Fruit fly (Drosophila melanogaster) ovary, adult (tissue): Measurements from ENCODE around the gene frc.

Experiments used
- CG17801 ChIP-seq: fragments of 200-800 bp; optimal IDR thresholded peaks from 2 replicates; lab custom pipeline; 2019; ENCODE audit warnings: missing biosample characterization, mild to moderate bottlenecking, missing genetic modification characterization, moderate library complexity; ENCODE audit not compliant: partially characterized antibody

The frc gene

DNA sequence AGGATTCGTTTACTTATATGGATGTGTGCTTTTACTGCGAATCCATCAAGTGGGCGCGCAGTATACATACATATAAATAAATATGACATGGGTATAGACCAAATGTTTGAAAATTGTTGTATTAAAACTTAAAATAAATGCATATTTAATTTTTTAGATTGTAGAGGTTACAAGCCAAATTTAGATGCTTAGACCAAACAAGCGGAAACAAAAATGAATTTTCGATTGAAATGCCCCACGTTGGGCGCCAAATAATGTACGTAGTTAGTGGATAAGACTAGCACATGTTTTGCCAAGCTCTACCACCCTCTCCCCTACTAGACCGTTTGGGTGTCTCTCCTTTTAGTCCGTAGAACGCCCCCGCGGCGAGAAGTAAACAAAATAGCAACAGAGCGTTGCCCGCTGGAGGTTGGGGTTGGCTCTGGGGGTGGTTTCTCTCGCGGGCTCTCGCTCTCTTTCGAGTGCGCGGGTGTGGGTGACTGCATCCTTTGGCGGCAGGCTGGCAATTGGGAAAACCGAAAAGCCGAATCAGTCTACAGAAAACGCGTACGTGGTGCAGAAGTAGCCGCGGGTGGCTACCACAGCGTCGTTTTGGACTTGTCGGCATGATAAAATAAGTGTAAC, 6.0 kb upstream of the frc start, which contains the start of gene CG18265:
Gene CG18265 (plus strand): TSS at position 530 of the 624 bp plus-strand sequence.
- no peak for TF ChIP-seq CG17801

DNA sequence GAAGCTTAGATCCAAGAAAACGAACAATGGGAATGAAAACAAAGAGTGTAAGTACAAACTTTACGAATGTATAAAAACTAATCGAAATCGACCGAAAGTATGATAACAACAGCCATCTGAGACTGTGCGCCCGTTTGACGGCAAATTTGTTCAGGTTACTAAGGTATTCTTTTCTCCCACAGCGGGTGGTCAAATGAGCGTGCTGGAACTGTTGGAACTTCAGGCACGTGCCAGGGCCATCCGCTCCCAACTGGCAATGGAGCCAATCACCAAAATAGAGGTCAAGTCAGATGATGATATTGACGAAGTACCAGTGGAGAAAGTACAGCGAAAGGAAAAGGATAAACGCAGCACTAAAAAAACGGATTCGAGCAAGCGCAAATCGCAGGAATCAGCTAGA, 3.3 kb upstream of the frc start, which contains the start of gene CG12229:
Gene CG12229 (minus strand): TSS at position 101 of the 400 bp plus-strand sequence.
- no peak for TF ChIP-seq CG17801

DNA sequence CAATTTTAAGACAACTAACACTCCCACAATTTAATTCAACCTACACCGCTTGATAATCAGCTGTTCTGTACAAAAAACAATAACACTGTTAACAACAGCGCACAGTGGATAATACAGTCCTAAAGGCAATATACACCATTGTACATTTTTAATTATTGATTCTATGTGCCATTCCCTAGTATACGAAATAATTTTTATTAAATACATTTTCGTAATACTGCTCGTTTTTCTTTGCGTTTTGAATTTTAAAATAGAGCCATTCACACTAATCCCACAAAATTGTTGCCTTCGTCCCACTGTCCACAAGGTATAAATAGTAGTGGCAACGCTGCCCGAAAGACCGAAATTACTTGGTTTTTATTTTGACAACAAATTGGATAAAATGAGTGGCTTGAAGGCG, 565 bp upstream of the frc start, which contains the start of the genes Coq4 and CG32176:
Gene Coq4 (minus strand): TSS at position 67 of the 400 bp plus-strand sequence.
Gene CG32176 (plus strand): TSS at position 314 of the 400 bp plus-strand sequence.
- peak; percentile 92 for TF ChIP-seq CG17801

DNA sequence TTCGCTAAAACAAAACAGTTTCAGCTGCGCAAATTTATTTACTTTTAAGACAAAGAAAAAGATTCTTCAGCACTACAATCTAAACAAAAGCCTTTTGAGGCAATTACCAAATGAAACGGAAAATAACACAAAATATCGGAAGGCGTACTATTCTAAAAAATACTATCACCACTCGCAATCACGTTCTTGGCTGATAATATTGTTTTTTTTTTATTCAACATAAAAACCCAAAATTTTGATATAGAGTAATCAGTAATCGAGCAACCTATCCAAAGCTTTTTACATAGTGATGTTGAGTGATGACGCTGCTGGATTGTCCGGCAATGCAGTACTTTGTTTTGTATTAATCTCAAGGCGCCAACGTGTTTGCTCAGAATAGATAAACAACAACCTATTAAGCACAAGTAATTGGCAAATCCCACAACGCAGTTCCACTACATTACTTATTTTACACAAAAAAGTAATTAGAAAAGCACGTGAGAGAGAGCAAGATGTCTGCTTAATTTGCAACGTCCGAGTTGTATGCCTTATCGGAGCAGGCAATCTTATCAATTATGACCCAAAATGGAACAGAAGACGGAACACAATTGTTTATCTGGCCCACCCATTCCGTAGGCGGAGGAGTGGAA, 1.9 kb downstream of the frc start:
- no peak for TF ChIP-seq CG17801

DNA sequence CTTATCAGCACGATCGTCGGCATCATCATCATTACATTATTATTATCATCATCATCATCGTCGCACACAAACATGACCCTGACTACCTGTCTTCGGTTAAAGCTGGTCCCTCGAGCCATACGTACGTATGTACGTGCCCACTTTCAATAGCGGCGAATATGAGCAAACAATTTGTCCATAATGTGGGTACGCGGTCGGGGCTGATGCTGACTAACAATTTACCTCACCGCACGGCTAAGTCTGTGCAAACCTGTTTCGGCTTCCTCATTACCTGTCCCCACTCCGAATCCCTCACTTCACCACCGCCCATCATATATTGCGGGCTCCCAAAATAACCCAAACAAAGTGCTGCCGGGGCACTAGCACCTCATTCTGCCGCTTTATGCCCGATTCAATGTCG, 2.6 kb downstream of the frc start:
- TF ChIP-seq CG17801 = no peak

DNA sequence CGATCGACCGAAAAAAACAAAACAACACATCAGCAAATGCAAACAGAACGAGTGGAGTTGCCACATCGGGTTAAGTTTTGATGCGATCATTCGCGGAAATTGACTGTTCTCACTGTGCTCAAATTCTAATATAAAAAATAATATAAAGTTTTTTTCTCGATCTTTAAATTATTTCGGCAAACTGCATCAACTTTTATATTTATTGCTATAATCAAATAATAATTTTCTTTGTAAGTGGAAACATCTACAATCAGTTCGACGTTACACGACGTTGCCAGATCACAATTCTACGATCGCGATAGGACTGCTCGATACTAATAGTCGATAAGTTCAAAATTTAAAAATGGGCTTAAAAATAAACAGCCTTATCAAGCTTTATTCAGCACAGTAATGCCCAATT, 4.2 kb downstream of the frc start, which contains the start of gene Gorab:
Gene Gorab (minus strand): TSS at position 58 of the 400 bp plus-strand sequence.
- TF ChIP-seq CG17801 = peak; percentile 74

DNA sequence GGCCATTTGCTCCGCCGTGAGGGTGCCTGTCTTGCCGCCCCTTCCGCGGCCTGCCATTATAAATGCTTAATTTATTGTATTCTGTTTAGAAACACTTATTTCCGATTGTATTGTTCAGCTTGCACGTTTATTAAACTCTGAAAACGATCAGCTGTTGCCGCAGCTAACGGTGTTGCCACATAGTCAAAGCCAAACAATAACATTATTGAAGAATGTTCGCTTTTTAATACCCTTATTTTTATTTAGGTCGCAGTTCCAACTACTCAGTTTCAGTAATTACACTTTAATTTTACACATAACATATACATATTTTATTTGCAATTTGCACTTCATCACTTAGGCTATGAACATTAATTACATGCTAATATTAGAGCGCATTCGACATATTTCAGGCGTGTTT, 6.0 kb downstream of the frc start, which contains the start of gene Polr3G:
Gene Polr3G (minus strand): TSS at position 118 of the 400 bp plus-strand sequence.
- TF ChIP-seq CG17801 = peak; percentile 18

DNA sequence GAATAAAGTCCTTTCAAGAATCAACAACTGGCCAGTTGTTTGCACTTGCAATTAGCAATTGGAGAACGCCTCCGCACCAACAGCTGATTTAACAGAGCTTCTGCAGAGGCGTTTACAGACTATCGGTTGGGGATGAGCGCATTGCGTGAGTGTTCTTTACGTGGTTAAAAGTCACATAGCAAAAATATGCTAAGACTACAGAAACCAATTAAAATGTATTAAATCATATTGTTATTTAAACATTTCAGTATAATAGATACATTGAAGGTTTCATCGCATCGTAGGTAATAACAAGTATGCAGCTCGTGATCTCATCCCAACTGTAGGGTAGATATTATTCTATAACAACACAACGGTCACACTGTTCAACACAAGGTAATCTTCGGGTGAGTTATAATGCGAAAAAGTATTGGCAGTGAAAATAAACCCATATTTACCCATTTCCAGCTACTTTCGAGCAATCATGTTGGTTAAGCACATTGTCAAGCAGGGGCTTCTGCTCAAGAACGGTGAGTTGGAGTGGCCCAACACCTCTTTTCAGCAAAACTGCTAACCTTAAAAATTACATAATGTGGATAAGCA, 7.8 kb downstream of the frc start, which contains the start of the genes Sec3 and COX7B:
Gene Sec3 (minus strand): TSS at position 86 of the 582 bp plus-strand sequence.
Gene COX7B (plus strand): TSS at position 346 of the 582 bp plus-strand sequence.
- peak; percentile 84 for TF ChIP-seq CG17801

DNA sequence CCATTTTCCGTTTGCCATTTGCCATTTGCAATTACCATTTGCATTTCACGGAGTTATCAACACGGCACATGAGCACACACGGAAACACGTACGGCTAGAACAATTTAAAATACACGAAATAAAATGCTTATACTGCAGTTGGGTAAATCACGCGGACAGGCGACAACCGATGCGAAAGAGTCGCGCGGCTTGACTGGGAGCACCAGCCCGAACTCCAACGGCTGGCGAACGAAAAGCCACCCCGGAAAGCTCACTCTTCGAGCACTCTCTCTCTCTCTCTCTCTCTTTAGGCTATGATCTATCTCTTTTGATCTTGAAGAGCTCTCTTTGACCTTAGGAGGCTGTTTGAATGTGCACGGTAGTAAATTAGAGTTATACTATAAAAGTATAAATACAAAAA, 11.7 kb downstream of the frc start, which contains the start of gene blot:
Gene blot (minus strand): TSS at position 196 of the 400 bp plus-strand sequence.
- TF ChIP-seq CG17801 = peak; percentile 54

DNA sequence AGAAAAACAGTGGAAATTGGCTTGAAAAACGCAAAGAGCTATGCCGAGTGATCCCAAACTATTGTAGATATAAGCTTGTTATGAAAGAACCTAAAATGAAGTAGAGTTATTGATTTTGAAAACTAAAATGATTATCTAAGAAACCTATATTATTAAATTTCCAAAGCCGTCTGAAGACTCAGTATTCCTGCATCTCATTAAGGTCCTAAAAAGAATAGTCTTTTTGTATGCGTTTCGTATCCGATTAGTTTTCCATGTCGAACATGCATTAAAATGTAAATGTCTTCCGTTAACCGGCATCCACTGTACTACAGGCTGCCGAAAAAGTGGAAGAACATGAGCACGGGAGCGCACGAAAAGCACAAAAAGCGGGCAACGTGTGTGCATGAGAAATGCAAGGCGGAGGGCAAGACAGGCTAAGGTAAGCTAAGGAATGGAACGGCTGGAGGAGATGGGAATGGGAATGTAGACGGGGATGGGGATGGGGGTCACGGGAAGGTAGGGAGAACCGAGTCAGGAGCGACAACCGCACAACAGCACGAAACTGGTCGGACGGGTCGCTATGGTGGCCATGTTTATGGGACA, 12.3 kb downstream of the frc start:
- peak; percentile 22 for TF ChIP-seq CG17801

DNA sequence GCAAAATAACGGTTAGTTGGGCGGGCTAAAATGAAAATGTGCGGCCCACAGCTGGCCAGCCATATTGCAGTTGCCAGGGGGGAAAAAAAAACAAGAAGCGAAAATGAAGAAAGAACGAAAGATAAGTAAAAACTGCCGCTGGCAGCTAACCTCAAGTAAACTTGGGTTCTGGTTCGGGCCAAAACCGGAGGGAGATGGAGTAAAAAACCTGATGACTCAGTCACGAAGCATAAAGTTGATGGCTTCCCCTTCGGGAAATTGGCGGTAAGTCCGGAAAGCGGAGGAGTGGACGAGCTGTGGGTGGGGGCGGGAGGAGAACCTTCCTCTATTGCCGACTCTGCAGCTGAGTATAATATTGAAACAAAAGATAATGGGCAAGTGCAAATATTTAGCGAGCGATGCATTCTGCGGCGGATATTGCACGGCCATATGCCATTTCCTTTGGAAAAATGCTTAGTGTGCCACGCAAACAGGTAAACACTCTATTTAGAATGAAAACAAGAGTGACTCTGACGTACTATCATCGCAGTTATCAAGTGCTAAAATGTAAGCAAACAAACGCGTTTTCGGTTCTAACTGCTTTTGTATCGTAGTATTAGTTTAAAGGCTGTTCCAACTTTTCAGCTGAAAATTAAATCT, 13.8 kb downstream of the frc start:
- TF ChIP-seq CG17801 = no peak

DNA sequence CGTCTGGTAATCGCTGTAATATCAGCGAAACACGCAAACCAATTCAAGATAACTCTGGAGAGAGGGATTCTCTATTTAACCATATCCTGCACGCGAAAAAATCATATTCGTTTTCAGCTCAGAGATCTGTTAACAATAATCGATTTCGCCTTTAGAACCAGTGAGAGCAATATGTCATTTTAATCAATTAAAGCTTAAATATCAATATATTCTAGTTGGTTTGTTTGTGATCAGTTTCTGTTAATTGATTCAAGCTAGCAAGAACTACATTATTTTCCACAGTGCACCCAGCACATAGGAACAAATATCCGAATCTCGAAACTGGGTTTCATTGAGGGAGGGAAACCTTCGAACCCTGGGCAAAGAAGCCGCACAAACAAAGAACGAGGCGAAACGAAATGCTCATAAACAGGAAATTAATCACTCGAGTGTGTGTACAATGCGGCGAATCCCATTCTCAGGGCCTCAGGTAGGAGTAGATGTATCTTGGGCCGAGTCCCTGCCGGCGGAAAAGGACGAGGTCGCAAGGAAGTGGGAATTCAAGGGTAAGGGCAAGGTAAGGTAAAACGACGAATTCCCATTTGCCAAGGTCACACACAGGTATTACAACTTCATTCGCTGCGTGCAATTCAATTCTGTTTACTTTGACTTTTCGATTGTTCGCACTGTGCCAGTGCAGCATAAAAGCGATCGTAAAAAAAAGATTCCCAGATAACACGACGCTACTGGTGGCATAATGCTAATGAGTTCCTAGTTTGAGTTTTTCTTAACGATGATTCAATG, 16.8 kb downstream of the frc start:
- TF ChIP-seq CG17801 = no peak

DNA sequence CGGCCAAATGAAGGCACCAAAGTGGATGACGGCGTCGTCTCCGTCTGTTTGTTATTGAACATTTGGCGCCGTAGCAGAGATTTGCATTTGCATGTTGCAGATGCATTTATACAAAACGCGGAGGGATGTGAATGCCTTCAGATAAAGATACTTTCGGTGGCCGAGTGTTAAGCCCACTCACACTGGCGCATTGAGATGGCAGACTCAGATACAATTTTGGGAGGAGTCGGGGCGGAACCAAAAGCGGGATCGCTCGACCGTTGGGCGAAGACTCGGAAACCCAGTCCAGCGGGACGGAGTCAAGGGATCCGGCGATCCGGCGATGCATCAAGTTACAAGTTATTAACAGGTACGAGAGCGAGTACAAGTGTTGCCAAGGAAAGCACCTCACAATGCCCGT, 20.8 kb downstream of the frc start:
- TF ChIP-seq CG17801 = no peak

DNA sequence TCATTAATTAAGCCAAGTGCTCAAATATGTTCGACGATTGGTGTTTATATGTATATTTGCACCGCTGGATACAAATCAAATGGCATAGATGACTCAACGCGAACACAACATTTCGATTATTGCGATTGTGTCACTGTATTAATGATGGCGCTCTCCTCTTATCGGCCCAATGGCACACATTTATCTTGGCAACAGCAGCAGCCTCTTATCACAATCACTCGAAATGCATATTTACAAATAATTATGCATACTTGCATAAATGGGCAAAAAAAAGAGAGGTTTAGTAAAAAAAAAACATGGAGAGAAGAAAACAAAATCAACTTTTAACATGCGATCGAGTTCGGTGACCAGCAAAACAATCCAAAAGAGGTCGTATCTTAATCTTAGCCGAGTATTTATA, 21.7 kb downstream of the frc start:
- no peak for TF ChIP-seq CG17801

DNA sequence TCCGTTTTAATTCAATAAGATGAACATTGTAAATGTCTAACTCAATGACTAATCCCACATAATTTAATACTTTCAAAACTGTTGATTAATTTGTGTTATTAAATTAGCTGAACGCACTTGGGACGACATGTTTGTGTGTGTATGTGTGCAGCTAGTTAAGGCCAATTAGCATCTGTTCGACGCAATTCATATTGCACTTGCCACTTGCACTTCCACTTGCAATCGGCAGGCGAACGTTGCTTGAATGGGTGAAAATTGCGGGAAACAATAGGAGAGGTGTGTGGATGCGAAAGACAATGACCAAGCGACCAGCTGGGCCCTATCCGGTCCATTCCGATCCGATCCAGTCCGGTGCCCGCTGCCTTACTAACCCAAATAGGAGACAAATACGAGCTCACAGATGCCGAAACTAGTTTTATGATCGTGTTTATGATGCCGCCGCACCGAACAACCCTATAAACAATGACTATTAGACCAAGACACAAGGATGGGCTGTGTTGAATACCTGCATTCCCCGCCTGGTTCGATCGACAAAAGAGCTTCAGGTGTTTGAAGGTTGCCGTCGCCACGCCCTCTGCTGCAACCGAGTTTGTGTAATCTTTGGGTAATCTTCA, 25.4 kb downstream of the frc start:
- TF ChIP-seq CG17801 = no peak
